Fruit fly (Drosophila melanogaster) whole organism, embryonic: ENCODE measurements around the gene Trim9.
A peak's percentile ranks its signal among the peaks of the same experiment; 100 is the strongest.

Experiments used
- Ada2b ChIP-seq: fragments of 200-800 bp; sonication (Bioruptor generic); IDR thresholded peaks from 2 replicates; pipeline ENCODE4 v1.3.6; 2022; ENCODE audit warnings: missing biosample characterization, missing genetic modification characterization
- CG10209 ChIP-seq: fragments of 200-800 bp; sonication (Bioruptor generic); optimal IDR thresholded peaks from 3 replicates; lab custom pipeline; 2017; ENCODE audit warnings: missing biosample characterization, mild to moderate bottlenecking, missing genetic modification characterization, missing genetic modification reagents
- CG10565 ChIP-seq: fragments of 200-800 bp; sonication (Bioruptor generic); optimal IDR thresholded peaks from 3 replicates; lab custom pipeline; 2016; ENCODE audit warnings: missing biosample characterization, mild to moderate bottlenecking, missing genetic modification characterization
- CG11560 ChIP-seq: fragments of 200-800 bp; sonication (Bioruptor generic); IDR thresholded peaks from 3 replicates; pipeline ENCODE4 v1.3.6; 2022; ENCODE audit warnings: missing biosample characterization, missing genetic modification characterization
- CG12744 ChIP-seq: fragments of 200-800 bp; sonication (Bioruptor generic); optimal IDR thresholded peaks from 2 replicates; lab custom pipeline; 2016; ENCODE audit warnings: missing biosample characterization, missing genetic modification characterization
- CG13424 ChIP-seq: fragments of 200-800 bp; sonication (Bioruptor generic); optimal IDR thresholded peaks from 2 replicates; lab custom pipeline; 2019; ENCODE audit warnings: missing biosample characterization, mild to moderate bottlenecking, missing genetic modification characterization, moderate library complexity
- CG14050 ChIP-seq: fragments of 200-800 bp; sonication (Bioruptor generic); IDR thresholded peaks from 3 replicates; pipeline ENCODE4 v1.3.6; 2022; ENCODE audit warnings: missing biosample characterization, missing genetic modification characterization
- CG15479 ChIP-seq: fragments of 200-800 bp; sonication (Bioruptor generic); optimal IDR thresholded peaks from 3 replicates; lab custom pipeline; 2019; ENCODE audit warnings: missing biosample characterization, mild to moderate bottlenecking, missing genetic modification characterization, moderate library complexity
- CG1647 ChIP-seq: fragments of 200-800 bp; sonication (Bioruptor generic); optimal IDR thresholded peaks from 3 replicates; lab custom pipeline; 2016; ENCODE audit warnings: missing biosample characterization, missing genetic modification characterization
- CG17359 ChIP-seq: fragments of 200-800 bp; sonication (Bioruptor generic); optimal IDR thresholded peaks from 3 replicates; lab custom pipeline; 2018; ENCODE audit warnings: missing biosample characterization, mild to moderate bottlenecking, missing genetic modification characterization, moderate library complexity
- CG17612 ChIP-seq: fragments of 200-800 bp; sonication (Bioruptor generic); IDR thresholded peaks from 2 replicates; pipeline ENCODE4 v1.3.6; 2022; ENCODE audit warnings: missing biosample characterization, missing genetic modification characterization
- CG32767 ChIP-seq: fragments of 200-800 bp; sonication (Bioruptor generic); IDR thresholded peaks from 2 replicates; pipeline ENCODE4 v1.3.6; 2022; ENCODE audit warnings: missing biosample characterization, missing genetic modification characterization
- CG33557 ChIP-seq: fragments of 200-800 bp; sonication (Bioruptor generic); optimal IDR thresholded peaks from 2 replicates; lab custom pipeline; 2019; ENCODE audit warnings: missing biosample characterization, mild to moderate bottlenecking, missing genetic modification characterization, moderate library complexity
- CG3726 ChIP-seq: fragments of 200-800 bp; sonication (Bioruptor generic); IDR thresholded peaks from 3 replicates; pipeline ENCODE4, ENCODE4 v1.3.6; 2022; ENCODE audit warnings: missing biosample characterization, missing genetic modification characterization
- CG3995 ChIP-seq: fragments of 200-800 bp; sonication (Bioruptor generic); optimal IDR thresholded peaks from 3 replicates; lab custom pipeline; 2016; ENCODE audit warnings: missing biosample characterization, missing genetic modification characterization
- CG4404 ChIP-seq: fragments of 200-800 bp; sonication (Bioruptor generic); IDR thresholded peaks from 2 replicates; pipeline ENCODE4 v1.3.6; 2022; ENCODE audit warnings: missing biosample characterization, missing genetic modification characterization
- CG6683 ChIP-seq: fragments of 200-800 bp; sonication (Bioruptor generic); optimal IDR thresholded peaks from 2 replicates; lab custom pipeline; 2017; ENCODE audit warnings: missing biosample characterization, mild to moderate bottlenecking, missing genetic modification characterization, missing genetic modification reagents
- CG8290 ChIP-seq, 3 experiments: fragments of 200-800 bp; sonication (Bioruptor generic); optimal IDR thresholded peaks; 2 replicates each; lab custom pipeline; 2016 to 2019; ENCODE audit warnings: missing biosample characterization in 3 of 3, missing genetic modification characterization in 3 of 3, mild to moderate bottlenecking in 2 of 3, moderate library complexity in 1 of 3
- CG9797 ChIP-seq: fragments of 200-800 bp; sonication (Bioruptor generic); optimal IDR thresholded peaks from 3 replicates; lab custom pipeline; 2018; ENCODE audit warnings: missing biosample characterization, mild to moderate bottlenecking, missing genetic modification characterization
- CrebB ChIP-seq: fragments of 200-800 bp; sonication (Bioruptor generic); optimal IDR thresholded peaks from 3 replicates; lab custom pipeline; 2018; ENCODE audit warnings: missing biosample characterization, mild to moderate bottlenecking, missing genetic modification characterization
- ERR ChIP-seq: fragments of 200-800 bp; sonication (Bioruptor generic); optimal IDR thresholded peaks from 2 replicates; lab custom pipeline; 2016; ENCODE audit warnings: missing biosample characterization, missing genetic modification characterization
- Mes4 ChIP-seq: fragments of 200-800 bp; sonication (Bioruptor generic); optimal IDR thresholded peaks from 2 replicates; lab custom pipeline; 2016; ENCODE audit warnings: missing biosample characterization, missing genetic modification characterization
- TFAM ChIP-seq: fragments of 200-800 bp; sonication (Bioruptor generic); optimal IDR thresholded peaks from 2 replicates; lab custom pipeline; 2017; ENCODE audit warnings: missing biosample characterization, missing genetic modification characterization, inconsistent platforms
- Taf1 ChIP-seq: fragments of 200-800 bp; sonication (Bioruptor generic); IDR thresholded peaks from 2 replicates; pipeline ENCODE4 v1.3.6; 2022; ENCODE audit warnings: missing biosample characterization, missing genetic modification characterization
- Xbp1 ChIP-seq: fragments of 200-800 bp; sonication (Bioruptor generic); optimal IDR thresholded peaks from 3 replicates; lab custom pipeline; 2016; ENCODE audit warnings: missing biosample characterization, mild to moderate bottlenecking, missing genetic modification characterization
- abd-A ChIP-seq: fragments of 200-800 bp; sonication (Bioruptor generic); optimal IDR thresholded peaks from 3 replicates; lab custom pipeline; 2019; ENCODE audit warnings: missing biosample characterization, mild to moderate bottlenecking, missing genetic modification characterization, moderate library complexity
- az2 ChIP-seq: fragments of 200-800 bp; sonication (Bioruptor generic); optimal IDR thresholded peaks from 3 replicates; lab custom pipeline; 2016; ENCODE audit warnings: missing biosample characterization, missing genetic modification characterization
- caup ChIP-seq: fragments of 200-800 bp; sonication (Bioruptor generic); optimal IDR thresholded peaks from 3 replicates; lab custom pipeline; 2017; ENCODE audit warnings: missing biosample characterization, mild to moderate bottlenecking, missing genetic modification characterization, moderate library complexity; ENCODE audit not compliant: severe bottlenecking
- cg ChIP-seq: fragments of 200-800 bp; sonication (Bioruptor generic); optimal IDR thresholded peaks from 3 replicates; lab custom pipeline; 2019; ENCODE audit warnings: missing biosample characterization, mild to moderate bottlenecking, missing genetic modification characterization, moderate library complexity
- chinmo ChIP-seq: fragments of 200-800 bp; sonication (Bioruptor generic); IDR thresholded peaks from 4 replicates; pipeline ENCODE4 v1.3.6; 2022; ENCODE audit warnings: missing biosample characterization, missing genetic modification characterization; ENCODE audit not compliant: partially characterized antibody
- crc ChIP-seq: fragments of 200-800 bp; sonication (Bioruptor generic); optimal IDR thresholded peaks from 2 replicates; lab custom pipeline; 2016; ENCODE audit warnings: missing biosample characterization, missing genetic modification characterization
- croc ChIP-seq: fragments of 200-800 bp; sonication (Bioruptor generic); conservative IDR thresholded peaks from 3 replicates; pipeline ENCODE4 v1.3.6; 2022; ENCODE audit warnings: missing biosample characterization, missing genetic modification characterization
- disco-r ChIP-seq: fragments of 200-800 bp; sonication (Bioruptor generic); optimal IDR thresholded peaks from 2 replicates; lab custom pipeline; 2016; ENCODE audit warnings: missing biosample characterization, missing genetic modification characterization
- dm ChIP-seq: fragments of 200-800 bp; sonication (Bioruptor generic); optimal IDR thresholded peaks from 3 replicates; lab custom pipeline; 2016; ENCODE audit warnings: missing biosample characterization, missing genetic modification characterization
- en ChIP-seq: fragments of 200-800 bp; sonication (Bioruptor generic); optimal IDR thresholded peaks from 2 replicates; lab custom pipeline; 2016; ENCODE audit warnings: missing biosample characterization, missing genetic modification characterization
- eve ChIP-seq, 2 experiments: fragments of >200 bp; optimal IDR thresholded peaks; 2 replicates each; lab custom pipeline; 2017; ENCODE audit warnings: missing biosample characterization in 2 of 2, missing genetic modification characterization in 2 of 2
- eyg ChIP-seq: fragments of 200-800 bp; sonication (Bioruptor generic); optimal IDR thresholded peaks from 3 replicates; lab custom pipeline; 2016; ENCODE audit warnings: missing biosample characterization, missing genetic modification characterization
- fd102C ChIP-seq: fragments of 200-800 bp; sonication (Bioruptor generic); optimal IDR thresholded peaks from 2 replicates; lab custom pipeline; 2018; ENCODE audit warnings: missing biosample characterization, mild to moderate bottlenecking, missing genetic modification characterization, moderate library complexity
- jigr1 ChIP-seq: fragments of 200-800 bp; sonication (Bioruptor generic); IDR thresholded peaks from 3 replicates; pipeline ENCODE4 v1.3.6; 2022; ENCODE audit warnings: missing biosample characterization, missing genetic modification characterization
- knrl ChIP-seq: fragments of 200-800 bp; sonication (Bioruptor generic); IDR thresholded peaks from 3 replicates; pipeline ENCODE4 v1.3.6; 2022; ENCODE audit warnings: missing biosample characterization, missing genetic modification characterization; ENCODE audit not compliant: partially characterized antibody
- lilli ChIP-seq: fragments of 200-800 bp; sonication (Bioruptor generic); optimal IDR thresholded peaks from 3 replicates; lab custom pipeline; 2016; ENCODE audit warnings: missing biosample characterization, missing genetic modification characterization
- maf-S ChIP-seq: fragments of 200-800 bp; sonication (Bioruptor generic); optimal IDR thresholded peaks from 2 replicates; lab custom pipeline; 2016; ENCODE audit warnings: missing biosample characterization, missing genetic modification characterization
- nerfin-1 ChIP-seq: fragments of 200-800 bp; sonication (Bioruptor generic); optimal IDR thresholded peaks from 3 replicates; lab custom pipeline; 2019; ENCODE audit warnings: missing biosample characterization, mild to moderate bottlenecking, missing genetic modification characterization, moderate library complexity
- odd ChIP-seq: fragments of 200-800 bp; sonication (Bioruptor generic); optimal IDR thresholded peaks from 2 replicates; lab custom pipeline; 2017; ENCODE audit warnings: missing biosample characterization, mild to moderate bottlenecking, missing genetic modification characterization
- pita ChIP-seq: fragments of 200-800 bp; sonication (Bioruptor generic); optimal IDR thresholded peaks from 2 replicates; lab custom pipeline; 2017; ENCODE audit warnings: missing biosample characterization, mild to moderate bottlenecking, missing genetic modification characterization
- schlank ChIP-seq: fragments of 200-800 bp; sonication (Bioruptor generic); optimal IDR thresholded peaks from 2 replicates; lab custom pipeline; 2018; ENCODE audit warnings: missing biosample characterization, mild to moderate bottlenecking, missing genetic modification characterization
- sna ChIP-seq: fragments of 200-800 bp; sonication (Bioruptor generic); IDR thresholded peaks from 2 replicates; pipeline ENCODE4 v1.3.6; 2022; ENCODE audit warnings: missing biosample characterization, missing genetic modification characterization; ENCODE audit not compliant: partially characterized antibody
- tna ChIP-seq: fragments of 200-800 bp; sonication (Bioruptor generic); IDR thresholded peaks from 2 replicates; pipeline ENCODE4 v1.3.6; 2022; ENCODE audit warnings: missing biosample characterization, missing genetic modification characterization; ENCODE audit not compliant: partially characterized antibody
- ttk ChIP-seq: fragments of 200-800 bp; sonication (Bioruptor generic); IDR thresholded peaks from 2 replicates; pipeline ENCODE4 v2.1.2; 2022; ENCODE audit warnings: missing biosample characterization, missing genetic modification characterization

The Trim9 gene

DNA sequence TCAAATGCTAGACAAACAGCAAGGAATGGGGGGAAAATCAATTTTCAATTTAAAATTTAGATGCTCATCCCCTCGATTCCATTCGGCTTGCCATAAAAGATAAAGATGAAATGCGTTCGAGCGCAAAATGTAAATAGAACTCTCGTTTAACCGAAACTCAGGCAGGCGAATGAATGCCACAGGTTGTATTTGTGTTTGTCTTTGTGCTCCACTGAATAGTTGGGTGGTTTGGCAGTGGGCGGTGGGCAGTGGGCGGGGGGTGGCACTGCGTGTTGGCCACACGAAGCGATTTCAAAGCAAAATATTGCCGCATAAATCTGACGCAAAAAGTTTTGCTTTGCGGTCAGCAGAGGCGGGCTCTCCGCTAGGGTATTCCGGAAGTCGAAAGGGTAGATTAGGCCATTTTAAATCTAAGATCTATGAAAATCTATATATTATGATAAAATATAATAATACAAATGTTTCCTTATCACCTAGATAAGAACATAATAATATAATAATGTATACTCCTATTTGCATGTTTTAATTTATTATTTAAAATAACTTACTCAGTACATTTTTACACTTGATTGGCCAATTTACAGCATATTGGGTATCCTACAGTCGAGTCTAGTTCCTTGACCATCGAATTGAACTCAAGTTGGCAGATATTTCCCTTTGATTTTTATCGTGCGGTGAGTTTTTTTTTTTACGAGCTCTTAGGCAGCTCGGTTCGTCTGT is 22.3 kb upstream of the Trim9 start (continued):
- TF ChIP-seq crc (GFP tag; lab: Kevin White, UChicago) (no peak), CG32767 (0 out of 2 replicates have a peak, but pooled peaks have one; percentile 13), pita (no peak), dm (GFP tag; lab: Kevin White, UChicago) (no peak), jigr1 (0 out of 3 replicates have a peak, but pooled peaks have one; percentile 25), CG6683 (GFP tag; lab: Kevin White, UChicago) (peak; percentile 3), CG10209 (GFP tag; lab: Kevin White, UChicago) (peak; percentile 74), schlank (tag; lab: Kevin White, UChicago) (no peak), croc (GFP tag; lab: Robert Waterston, UW) (no peak; the same call in 2 of the 3 replicates), CG4404 (peak; percentile 65), eve (GFP tag; optimal IDR thresholded peaks at IDR 0.05; lab: Kevin White, UChicago) (peak in 1 of 2 experiments; percentile 68), sna (GFP tag; lab: Robert Waterston, UW) (no peak), ttk (GFP tag; lab: Robert Waterston, UW) (peak; percentile 68), CG8290 (GFP tag; optimal IDR thresholded peaks at IDR 0.05; lab: Kevin White, UChicago) (no peak), CG8290 (tag; optimal IDR thresholded peaks at IDR 0.05; lab: Kevin White, UChicago) (peak in 1 of 2 experiments; percentile 21), CG17612 (GFP tag; lab: Robert Waterston, UW) (no peak), Taf1 (GFP tag; lab: Robert Waterston, UW) (no peak), caup (GFP tag; lab: Kevin White, UChicago) (peak; percentile 21), CG10565 (GFP tag; lab: Kevin White, UChicago) (no peak), odd (peak; percentile 50), Mes4 (GFP tag; lab: Kevin White, UChicago) (no peak), TFAM (GFP tag; lab: Kevin White, UChicago) (no peak), eyg (GFP tag; lab: Kevin White, UChicago) (no peak), maf-S (GFP tag; lab: Kevin White, UChicago) (no peak), cg (GFP tag; lab: Kevin White, UChicago) (no peak), Ada2b (peak; percentile 46), en (GFP tag; lab: Kevin White, UChicago) (no peak), CG3995 (GFP tag; lab: Kevin White, UChicago) (no peak), fd102C (GFP tag; lab: Kevin White, UChicago) (no peak), CG15479 (GFP tag; lab: Kevin White, UChicago) (no peak), CG3726 (GFP tag; lab: Robert Waterston, UW) (no peak), lilli (GFP tag; lab: Kevin White, UChicago) (peak; percentile 22), Xbp1 (peak; percentile 65), CG33557 (GFP tag; lab: Kevin White, UChicago) (no peak), ERR (GFP tag; lab: Kevin White, UChicago) (no peak), CG1647 (GFP tag; lab: Kevin White, UChicago) (no peak), knrl (GFP tag; lab: Robert Waterston, UW) (no peak), abd-A (tag; lab: Kevin White, UChicago) (peak; percentile 62), disco-r (GFP tag; lab: Kevin White, UChicago) (no peak), tna (GFP tag; lab: Robert Waterston, UW) (no peak), CG13424 (tag; lab: Kevin White, UChicago) (peak; percentile 76), CrebB (tag; lab: Kevin White, UChicago) (no peak), chinmo (no peak), CG9797 (GFP tag; lab: Kevin White, UChicago) (no peak), az2 (GFP tag; lab: Kevin White, UChicago) (peak; percentile 48), CG11560 (tag; lab: Robert Waterston, UW) (peak; percentile 60; the same call in 1 of the 3 replicates), CG12744 (no peak), CG17359 (tag; lab: Kevin White, UChicago) (peak; percentile 49), CG14050 (GFP tag; lab: Robert Waterston, UW) (peak; percentile 42; the same call in 2 of the 3 replicates), nerfin-1 (tag; lab: Kevin White, UChicago) (peak; percentile 38)
